Fruit fly (Drosophila melanogaster) whole organism, embryonic: ENCODE results near the gene ClpP.

Experiments
- Abd-B ChIP-seq: fragments of 200-800 bp; sonication (Bioruptor generic); optimal IDR thresholded peaks from 2 replicates; lab custom pipeline; 2018; ENCODE audit warnings: missing biosample characterization, mild to moderate bottlenecking, missing genetic modification characterization, moderate library complexity
- Bdp1 ChIP-seq: fragments of 200-800 bp; sonication (Bioruptor generic); optimal IDR thresholded peaks from 3 replicates; lab custom pipeline; 2016; ENCODE audit warnings: missing biosample characterization, missing genetic modification characterization
- CG10321 ChIP-seq: fragments of 200-800 bp; sonication (Bioruptor generic); IDR thresholded peaks from 2 replicates; pipeline ENCODE4 v1.3.6; 2022; ENCODE audit warnings: missing biosample characterization, missing genetic modification characterization
- CG14710 ChIP-seq: fragments of 200-800 bp; sonication (Bioruptor generic); optimal IDR thresholded peaks from 3 replicates; lab custom pipeline; 2019; ENCODE audit warnings: missing biosample characterization, mild to moderate bottlenecking, missing genetic modification characterization, moderate library complexity
- CG14860 ChIP-seq: fragments of 200-800 bp; sonication (Bioruptor generic); IDR thresholded peaks from 3 replicates; pipeline ENCODE4 v1.3.6; 2022; ENCODE audit warnings: missing biosample characterization, missing genetic modification characterization; ENCODE audit not compliant: partially characterized antibody
- CG15479 ChIP-seq: fragments of 200-800 bp; sonication (Bioruptor generic); optimal IDR thresholded peaks from 3 replicates; lab custom pipeline; 2019; ENCODE audit warnings: missing biosample characterization, mild to moderate bottlenecking, missing genetic modification characterization, moderate library complexity
- CG30020 ChIP-seq: fragments of 200-800 bp; optimal IDR thresholded peaks from 2 replicates; lab custom pipeline; 2019; ENCODE audit warnings: missing biosample characterization, mild to moderate bottlenecking, missing genetic modification characterization, moderate library complexity
- CG31388 ChIP-seq: fragments of 200-800 bp; sonication (Bioruptor generic); optimal IDR thresholded peaks from 2 replicates; lab custom pipeline; 2016; ENCODE audit warnings: missing biosample characterization, missing genetic modification characterization
- CG32767 ChIP-seq: fragments of 200-800 bp; sonication (Bioruptor generic); IDR thresholded peaks from 2 replicates; pipeline ENCODE4 v1.3.6; 2022; ENCODE audit warnings: missing biosample characterization, missing genetic modification characterization
- CG34422 ChIP-seq: fragments of 200-800 bp; sonication (Bioruptor generic); IDR thresholded peaks from 3 replicates; pipeline ENCODE4 v1.3.6; 2022; ENCODE audit warnings: missing biosample characterization, missing genetic modification characterization
- CG9797 ChIP-seq: fragments of 200-800 bp; sonication (Bioruptor generic); optimal IDR thresholded peaks from 3 replicates; lab custom pipeline; 2018; ENCODE audit warnings: missing biosample characterization, mild to moderate bottlenecking, missing genetic modification characterization
- CoRest ChIP-seq: fragments of 200-800 bp; sonication (Bioruptor generic); optimal IDR thresholded peaks from 3 replicates; lab custom pipeline; 2018; ENCODE audit warnings: missing biosample characterization, mild to moderate bottlenecking, missing genetic modification characterization, moderate library complexity
- Fer3 ChIP-seq: fragments of 200-800 bp; sonication (Bioruptor generic); optimal IDR thresholded peaks from 2 replicates; lab custom pipeline; 2018; ENCODE audit warnings: missing biosample characterization, mild to moderate bottlenecking, missing genetic modification characterization, moderate library complexity
- Gug ChIP-seq: fragments of 200-800 bp; sonication (Bioruptor generic); IDR thresholded peaks from 4 replicates; pipeline ENCODE4 v1.3.6; 2022; ENCODE audit warnings: missing biosample characterization, missing genetic modification characterization
- Hey ChIP-seq: fragments of 200-800 bp; sonication (Bioruptor generic); optimal IDR thresholded peaks from 3 replicates; lab custom pipeline; 2018; ENCODE audit warnings: missing biosample characterization, mild to moderate bottlenecking, missing genetic modification characterization
- Hmx ChIP-seq: fragments of 200-800 bp; sonication (Bioruptor generic); optimal IDR thresholded peaks from 2 replicates; lab custom pipeline; 2016; ENCODE audit warnings: missing biosample characterization, missing genetic modification characterization
- Neu2 ChIP-seq: fragments of 200-800 bp; sonication (Bioruptor generic); optimal IDR thresholded peaks from 3 replicates; lab custom pipeline; 2016; ENCODE audit warnings: missing biosample characterization, missing genetic modification characterization, borderline replicate concordance
- Nf-YB ChIP-seq: fragments of 200-800 bp; sonication (Bioruptor generic); optimal IDR thresholded peaks from 3 replicates; lab custom pipeline; 2019; ENCODE audit warnings: missing biosample characterization, mild to moderate bottlenecking, missing genetic modification characterization, moderate library complexity
- Nf-YC ChIP-seq: fragments of 200-800 bp; optimal IDR thresholded peaks from 3 replicates; lab custom pipeline; 2019; ENCODE audit warnings: missing biosample characterization, mild to moderate bottlenecking, missing genetic modification characterization, moderate library complexity
- NfI ChIP-seq: fragments of 200-800 bp; sonication (Bioruptor generic); optimal IDR thresholded peaks from 3 replicates; lab custom pipeline; 2018; ENCODE audit warnings: missing biosample characterization, mild to moderate bottlenecking, missing genetic modification characterization, moderate library complexity
- Poxn ChIP-seq: fragments of 200-800 bp; sonication (Bioruptor generic); IDR thresholded peaks from 2 replicates; pipeline ENCODE4 v1.3.6; 2022; ENCODE audit warnings: missing biosample characterization, missing genetic modification characterization
- Ptx1 ChIP-seq: fragments of 200-800 bp; sonication (Bioruptor generic); IDR thresholded peaks from 2 replicates; pipeline ENCODE4 v1.3.6; 2022; ENCODE audit warnings: missing biosample characterization, missing genetic modification characterization
- Ravus ChIP-seq: fragments of 200-800 bp; sonication (Bioruptor generic); IDR thresholded peaks from 2 replicates; pipeline ENCODE4 v1.3.6; 2022; ENCODE audit warnings: missing biosample characterization, missing genetic modification characterization
- Trl ChIP-seq, 3 experiments: fragments of >200 bp in 2 of 3; fragments of 200-800 bp in 1 of 3; sonication (Bioruptor generic) in 1 of 3; optimal IDR thresholded peaks; 2 replicates in 1 of 3; 3 replicates in 2 of 3; lab custom pipeline; 2016 to 2017; ENCODE audit warnings: missing biosample characterization in 1 of 3, missing genetic modification characterization in 1 of 3
- ato ChIP-seq: fragments of 200-800 bp; sonication (Bioruptor generic); IDR thresholded peaks from 2 replicates; pipeline ENCODE4 v1.3.6; 2022; ENCODE audit warnings: missing biosample characterization, missing genetic modification characterization; ENCODE audit not compliant: partially characterized antibody
- br ChIP-seq: fragments of >200 bp; optimal IDR thresholded peaks from 2 replicates; lab custom pipeline; 2017
- bsh ChIP-seq, 2 experiments: fragments of 200-800 bp; sonication (Bioruptor generic); optimal IDR thresholded peaks; 2 replicates each; lab custom pipeline; 2017 to 2018; ENCODE audit warnings: mild to moderate bottlenecking in 2 of 2, missing biosample characterization in 2 of 2, missing genetic modification characterization in 2 of 2, moderate library complexity in 1 of 2
- caup ChIP-seq: fragments of 200-800 bp; sonication (Bioruptor generic); optimal IDR thresholded peaks from 3 replicates; lab custom pipeline; 2017; ENCODE audit warnings: missing biosample characterization, mild to moderate bottlenecking, missing genetic modification characterization, moderate library complexity; ENCODE audit not compliant: severe bottlenecking
- chinmo ChIP-seq: fragments of 200-800 bp; sonication (Bioruptor generic); IDR thresholded peaks from 4 replicates; pipeline ENCODE4 v1.3.6; 2022; ENCODE audit warnings: missing biosample characterization, missing genetic modification characterization; ENCODE audit not compliant: partially characterized antibody
- ci ChIP-seq: fragments of 200-800 bp; sonication (Bioruptor generic); IDR thresholded peaks from 3 replicates; pipeline ENCODE4 v1.3.6; 2022; ENCODE audit warnings: missing biosample characterization, missing genetic modification characterization
- danr ChIP-seq: fragments of 200-800 bp; sonication (Bioruptor generic); IDR thresholded peaks from 2 replicates; pipeline ENCODE4 v1.3.6; 2022; ENCODE audit warnings: missing biosample characterization, missing genetic modification characterization
- dm ChIP-seq: fragments of 200-800 bp; sonication (Bioruptor generic); optimal IDR thresholded peaks from 3 replicates; lab custom pipeline; 2016; ENCODE audit warnings: missing biosample characterization, missing genetic modification characterization
- exex ChIP-seq: fragments of 200-800 bp; sonication (Bioruptor generic); optimal IDR thresholded peaks from 4 replicates; lab custom pipeline; 2018; ENCODE audit warnings: missing biosample characterization, mild to moderate bottlenecking, missing genetic modification characterization, moderate library complexity
- fd96Cb ChIP-seq: fragments of 200-800 bp; sonication (Bioruptor generic); optimal IDR thresholded peaks from 2 replicates; lab custom pipeline; 2018; ENCODE audit warnings: missing biosample characterization, mild to moderate bottlenecking, missing genetic modification characterization, moderate library complexity
- gsb-n ChIP-seq: fragments of 200-800 bp; sonication (Bioruptor generic); optimal IDR thresholded peaks from 3 replicates; lab custom pipeline; 2018; ENCODE audit warnings: missing biosample characterization, mild to moderate bottlenecking, missing genetic modification characterization
- ind ChIP-seq: fragments of 200-800 bp; sonication (Bioruptor generic); optimal IDR thresholded peaks from 3 replicates; lab custom pipeline; 2016; ENCODE audit warnings: missing biosample characterization, missing genetic modification characterization
- lov ChIP-seq, 2 experiments: fragments of 200-800 bp in 1 of 2; fragments of >200 bp in 1 of 2; sonication (Bioruptor generic) in 1 of 2; IDR thresholded peaks in 1 of 2; optimal IDR thresholded peaks in 1 of 2; 2 replicates in 1 of 2; 3 replicates in 1 of 2; pipeline versions ENCODE4 v1.3.6 to Lab custom; 2017 to 2022; ENCODE audit warnings: missing biosample characterization in 1 of 2, missing genetic modification characterization in 1 of 2
- maf-S ChIP-seq: fragments of 200-800 bp; sonication (Bioruptor generic); optimal IDR thresholded peaks from 2 replicates; lab custom pipeline; 2016; ENCODE audit warnings: missing biosample characterization, missing genetic modification characterization
- pho ChIP-seq: fragments of 200-800 bp; sonication (Bioruptor generic); optimal IDR thresholded peaks from 2 replicates; lab custom pipeline; 2016; ENCODE audit warnings: missing biosample characterization, missing genetic modification characterization
- pros ChIP-seq: fragments of 200-800 bp; sonication (Bioruptor generic); optimal IDR thresholded peaks from 3 replicates; lab custom pipeline; 2019; ENCODE audit warnings: missing biosample characterization, mild to moderate bottlenecking, missing genetic modification characterization, moderate library complexity
- sd ChIP-seq: fragments of 200-800 bp; sonication (Bioruptor generic); optimal IDR thresholded peaks from 3 replicates; lab custom pipeline; 2018; ENCODE audit warnings: missing biosample characterization, mild to moderate bottlenecking, missing genetic modification characterization, moderate library complexity
- seq ChIP-seq: fragments of 200-800 bp; sonication (Bioruptor generic); IDR thresholded peaks from 2 replicates; pipeline ENCODE4 v1.3.6; 2022; ENCODE audit warnings: missing biosample characterization, missing genetic modification characterization
- slou ChIP-seq: fragments of 200-800 bp; sonication (Bioruptor generic); optimal IDR thresholded peaks from 3 replicates; lab custom pipeline; 2016; ENCODE audit warnings: missing biosample characterization, missing genetic modification characterization
- ssp ChIP-seq: fragments of 200-800 bp; sonication (Bioruptor generic); IDR thresholded peaks from 2 replicates; pipeline ENCODE4 v1.3.6; 2022; ENCODE audit warnings: missing biosample characterization, missing genetic modification characterization
- tna ChIP-seq: fragments of 200-800 bp; sonication (Bioruptor generic); IDR thresholded peaks from 2 replicates; pipeline ENCODE4 v1.3.6; 2022; ENCODE audit warnings: missing biosample characterization, missing genetic modification characterization; ENCODE audit not compliant: partially characterized antibody
- zen ChIP-seq: fragments of 200-800 bp; sonication (Bioruptor generic); optimal IDR thresholded peaks from 3 replicates; lab custom pipeline; 2018; ENCODE audit warnings: missing biosample characterization, mild to moderate bottlenecking, missing genetic modification characterization, moderate library complexity

Gene ClpP

DNA sequence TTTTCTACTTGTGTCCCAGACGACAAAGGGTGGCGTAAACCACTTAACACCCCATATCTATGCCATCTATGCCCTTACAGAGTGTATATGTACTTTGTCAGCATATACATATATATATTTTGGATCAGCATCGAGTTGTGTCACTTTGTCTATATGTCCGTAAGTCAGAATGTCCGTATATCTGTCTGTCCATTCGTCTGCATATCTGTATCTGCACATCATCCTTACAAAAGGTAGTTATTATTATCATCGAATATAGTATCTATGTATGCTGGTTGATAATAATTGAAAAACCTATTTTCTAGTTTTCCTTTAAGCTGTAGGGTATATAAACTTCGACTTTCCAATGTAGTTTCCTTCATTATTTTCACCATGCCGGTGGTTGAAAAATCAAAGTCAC lies 5.5 kb upstream of the ClpP start (continued):
- TF ChIP-seq CG14710, result peak; percentile 48
- TF ChIP-seq bsh (GFP tag; optimal IDR thresholded peaks at IDR 0.05; lab: Kevin White, UChicago), result peak in 1 of 2 experiments; percentile 51
- TF ChIP-seq ci (GFP tag; lab: Robert Waterston, UW), result no peak
- no peak for TF ChIP-seq pho (GFP tag; lab: Kevin White, UChicago)
- TF ChIP-seq danr, result no peak
- TF ChIP-seq CG34422, result no peak
- TF ChIP-seq tna (GFP tag; lab: Robert Waterston, UW), result no peak
- no peak for TF ChIP-seq Poxn (GFP tag; lab: Robert Waterston, UW)
- TF ChIP-seq Hmx, result no peak
- TF ChIP-seq maf-S (GFP tag; lab: Kevin White, UChicago), result no peak
- no peak for TF ChIP-seq CG15479 (GFP tag; lab: Kevin White, UChicago)
- TF ChIP-seq gsb-n (tag; lab: Kevin White, UChicago), result peak; percentile 12

DNA sequence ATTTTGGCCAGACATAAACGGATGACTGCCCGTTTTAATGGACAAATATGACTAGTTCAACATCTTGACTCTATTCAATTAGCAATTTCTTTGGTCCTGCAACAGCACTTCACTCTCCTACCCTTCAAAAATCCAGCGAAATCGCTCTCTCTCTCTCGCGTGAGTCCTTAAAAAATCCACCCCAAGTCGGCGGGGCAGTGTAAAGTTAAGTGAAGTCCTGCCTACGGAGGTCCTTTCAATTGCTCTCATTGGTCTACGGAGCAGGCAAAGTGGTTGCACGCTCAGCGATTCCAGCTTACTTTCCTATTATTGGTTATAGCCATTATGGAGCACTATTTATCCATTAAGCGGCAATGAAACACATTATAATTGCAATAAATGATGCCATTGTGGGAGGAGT lies 2.7 kb upstream of the ClpP start, which contains the start of gene CG34367:
Gene CG34367 (minus strand): TSS at position 35 of the 400 bp plus-strand sequence.
- TF ChIP-seq Trl (optimal IDR thresholded peaks at IDR 0.05; lab: Kevin White, UChicago), result peak; percentile 45 to 50
- TF ChIP-seq Trl (GFP tag; optimal IDR thresholded peaks at IDR 0.05; lab: Kevin White, UChicago), result no peak
- peak; percentile 96 for TF ChIP-seq Nf-YB (GFP tag; lab: Kevin White, UChicago)
- no peak for TF ChIP-seq chinmo (GFP tag; lab: Robert Waterston, UW)
- TF ChIP-seq CG9797, result no peak
- TF ChIP-seq caup (GFP tag; lab: Kevin White, UChicago), result no peak
- no peak for TF ChIP-seq CG14860
- TF ChIP-seq Fer3 (tag; lab: Kevin White, UChicago), result no peak
- TF ChIP-seq lov (optimal IDR thresholded peaks at IDR 0.05; lab: Kevin White, UChicago), result no peak
- no peak for TF ChIP-seq lov (GFP tag; IDR thresholded peaks at IDR 0.05; lab: Robert Waterston, UW)
- peak; percentile 86 for TF ChIP-seq pros (GFP tag; lab: Kevin White, UChicago)
- no peak for TF ChIP-seq pho (GFP tag; lab: Kevin White, UChicago)
- TF ChIP-seq Nf-YC (tag; lab: Kevin White, UChicago), result peak; percentile 97
- peak; percentile 67; the same call in 1 of the 2 replicates for TF ChIP-seq seq (GFP tag; lab: Robert Waterston, UW)
- no peak for TF ChIP-seq ato (GFP tag; lab: Robert Waterston, UW)
- TF ChIP-seq ssp (GFP tag; lab: Robert Waterston, UW), result no peak
- TF ChIP-seq, all 482 proteins: peak for 5

DNA sequence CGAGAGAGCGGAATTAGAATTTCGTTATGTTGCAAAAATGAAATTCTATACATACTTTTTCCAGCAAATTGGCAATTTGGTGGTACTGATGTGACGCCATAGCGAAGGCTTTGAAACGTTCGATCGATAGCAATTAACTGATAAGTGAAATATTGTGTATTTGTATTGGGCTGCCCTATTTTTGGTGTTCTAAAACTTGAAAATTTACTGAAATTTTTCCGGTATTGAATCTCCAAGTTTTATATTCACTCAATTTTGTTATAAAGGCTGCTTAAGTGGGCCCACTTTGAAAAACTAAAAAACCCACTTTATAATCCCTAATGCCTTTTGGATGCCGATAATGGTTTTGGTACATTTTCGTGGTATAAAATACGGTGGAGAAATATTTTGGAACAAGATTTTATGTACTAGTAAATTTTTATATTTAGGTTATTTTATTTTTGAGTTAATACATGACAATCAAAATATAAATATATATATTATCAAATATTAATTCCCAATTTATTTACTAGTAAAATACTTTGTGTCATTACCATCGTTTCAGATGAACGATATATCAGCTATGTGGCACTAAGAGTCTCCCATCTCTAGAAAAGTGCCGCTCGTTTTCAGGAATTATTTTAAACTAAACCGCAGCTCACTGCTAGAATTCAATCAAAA lies 5.9 kb downstream of the ClpP start, which contains the start of the genes Cand1 and pim:
Gene Cand1 (minus strand): TSS at position 300 of the 660 bp plus-strand sequence.
Gene pim (plus strand): TSS at position 582 of the 660 bp plus-strand sequence.
- no peak for TF ChIP-seq lov (optimal IDR thresholded peaks at IDR 0.05; lab: Kevin White, UChicago)
- no peak for TF ChIP-seq lov (GFP tag; IDR thresholded peaks at IDR 0.05; lab: Robert Waterston, UW)
- no peak for TF ChIP-seq CG32767 (GFP tag; lab: Robert Waterston, UW)
- no peak for TF ChIP-seq exex
- no peak for TF ChIP-seq Gug (GFP tag; lab: Robert Waterston, UW)
- TF ChIP-seq CoRest (tag; lab: Kevin White, UChicago), result peak; percentile 59
- TF ChIP-seq CG30020, result peak; percentile 97
- no peak for TF ChIP-seq CG31388
- TF ChIP-seq Neu2 (GFP tag; lab: Kevin White, UChicago), result no peak
- no peak for TF ChIP-seq CG10321 (GFP tag; lab: Robert Waterston, UW)
- no peak for TF ChIP-seq br
- no peak for TF ChIP-seq Ravus (GFP tag; lab: Robert Waterston, UW)
- no peak for TF ChIP-seq Ptx1 (GFP tag; lab: Robert Waterston, UW)
- TF ChIP-seq NfI, result no peak
- peak; percentile 36 for TF ChIP-seq Abd-B (GFP tag; lab: Kevin White, UChicago)
- no peak for TF ChIP-seq Bdp1 (GFP tag; lab: Kevin White, UChicago)
- TF ChIP-seq dm (GFP tag; lab: Kevin White, UChicago), result no peak
- no peak for TF ChIP-seq Hey (tag; lab: Kevin White, UChicago)
- no peak for TF ChIP-seq slou (GFP tag; lab: Kevin White, UChicago)
- TF ChIP-seq sd (tag; lab: Kevin White, UChicago), result peak; percentile 50
- TF ChIP-seq fd96Cb (tag; lab: Kevin White, UChicago), result no peak
- peak; percentile 41 for TF ChIP-seq zen
- TF ChIP-seq ind (GFP tag; lab: Kevin White, UChicago), result no peak
